Worm (Caenorhabditis elegans) whole organism, L3 larva: ENCODE results near the gene C55A6.10.

ENCODE experiments used
- R02D3.7 ChIP-seq: fragments of 150-350 bp; optimal IDR thresholded peaks from 2 replicates; lab custom pipeline; 2014; ENCODE audit warnings: missing biosample characterization, missing genetic modification characterization
- aly-2 ChIP-seq: fragments of 150-350 bp; optimal IDR thresholded peaks from 2 replicates; lab custom pipeline; 2014; ENCODE audit warnings: missing biosample characterization, missing genetic modification characterization
- ama-1 ChIP-seq: fragments of 150-350 bp; optimal IDR thresholded peaks from 2 replicates; lab custom pipeline; 2018
- ceh-16 ChIP-seq: sonication (generic microtip); optimal IDR thresholded peaks from 2 replicates; lab custom pipeline; 2017; ENCODE audit warnings: missing biosample characterization, missing genetic modification characterization
- egl-27 ChIP-seq: sonication (generic microtip); optimal IDR thresholded peaks from 4 replicates; lab custom pipeline; 2017; ENCODE audit warnings: missing biosample characterization, missing genetic modification reagents, missing genetic modification characterization
- elt-1 ChIP-seq: fragments of 150-350 bp; optimal IDR thresholded peaks from 2 replicates; lab custom pipeline; 2014; ENCODE audit warnings: missing biosample characterization, missing genetic modification characterization
- elt-2 ChIP-seq: sonication (generic microtip); optimal IDR thresholded peaks from 2 replicates; lab custom pipeline; 2016; ENCODE audit warnings: missing genetic modification reagents, mild to moderate bottlenecking, missing genetic modification characterization, missing compliant biosample characterization
- lin-39 ChIP-seq: fragments of 150-350 bp; optimal IDR thresholded peaks from 2 replicates; lab custom pipeline; 2018; ENCODE audit warnings: missing biosample characterization, missing genetic modification reagents, missing genetic modification characterization
- nhr-11 ChIP-seq: fragments of 150-350 bp; optimal IDR thresholded peaks from 2 replicates; lab custom pipeline; 2014; ENCODE audit warnings: missing biosample characterization, missing genetic modification characterization
- nhr-25 ChIP-seq: sonication (generic microtip); optimal IDR thresholded peaks from 2 replicates; lab custom pipeline; 2017; ENCODE audit warnings: missing biosample characterization, missing genetic modification characterization
- pha-4 ChIP-seq: fragments of 150-350 bp; optimal IDR thresholded peaks from 2 replicates; lab custom pipeline; 2014; ENCODE audit warnings: missing biosample characterization, missing genetic modification reagents, missing genetic modification characterization
- sea-2 ChIP-seq: fragments of 150-350 bp; sonication (generic microtip); optimal IDR thresholded peaks from 4 replicates; lab custom pipeline; 2014; ENCODE audit warnings: missing biosample characterization, missing genetic modification reagents, missing genetic modification characterization
- skn-1 ChIP-seq: fragments of 150-350 bp; optimal IDR thresholded peaks from 2 replicates; lab custom pipeline; 2014; ENCODE audit warnings: missing biosample characterization, missing genetic modification characterization
- unc-62 ChIP-seq: fragments of 150-350 bp; sonication (generic microtip); optimal IDR thresholded peaks from 4 replicates; lab custom pipeline; 2014; ENCODE audit warnings: missing biosample characterization, missing genetic modification reagents, missing genetic modification characterization

DNA sequence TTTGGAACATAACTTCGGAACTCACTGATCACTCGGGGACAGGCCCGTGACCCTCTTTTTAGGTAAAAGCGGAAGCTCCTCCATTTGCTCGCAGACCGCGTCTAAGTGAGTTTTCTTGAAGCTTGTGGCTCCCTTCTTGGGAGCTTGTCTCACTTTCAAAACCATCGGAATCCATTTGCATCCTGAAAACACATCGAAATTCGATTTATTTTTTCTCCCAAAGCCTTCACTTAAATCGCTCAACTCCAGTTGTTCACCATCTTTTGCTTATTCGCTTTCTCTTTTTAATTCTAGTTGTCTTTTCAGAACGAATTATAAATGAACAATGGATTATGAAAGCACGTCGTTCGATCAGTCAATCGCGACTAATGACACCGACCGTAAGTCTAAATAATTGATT lies 45.9 kb upstream of the C55A6.10 start, which contains the start of gene T11F9.1:
- TF ChIP-seq pha-4 (no peak), elt-2 (no peak), nhr-25 (tag; lab: Kevin White, UChicago) (no peak), R02D3.7 (no peak), lin-39 (tag; lab: Kevin White, UChicago) (no peak), egl-27 (tag; lab: Kevin White, UChicago) (no peak), nhr-11 (tag; lab: Kevin White, UChicago) (no peak), unc-62 (no peak), sea-2 (no peak), aly-2 (tag; lab: Kevin White, UChicago) (no peak), ceh-16 (tag; lab: Kevin White, UChicago) (no peak), skn-1 (tag; lab: Kevin White, UChicago) (no peak), elt-1 (tag; lab: Kevin White, UChicago) (no peak), ama-1 (lab: Kevin White, UChicago) (no peak)
